Worm (Caenorhabditis elegans) whole organism, young adult: ENCODE results near the gene C08E8.6.
A peak's percentile ranks its signal among the peaks of the same experiment; 100 is the strongest.

ENCODE experiments used
- B0035.1 ChIP-seq: sonication (generic microtip); optimal IDR thresholded peaks from 2 replicates; lab custom pipeline; 2016; ENCODE audit warnings: missing genetic modification characterization, mild to moderate bottlenecking, missing compliant biosample characterization, missing genotype, missing genetic modification reagents
- B0261.1 ChIP-seq: sonication (generic microtip); optimal IDR thresholded peaks from 2 replicates; lab custom pipeline; 2016; ENCODE audit warnings: mild to moderate bottlenecking, missing genetic modification characterization, moderate library complexity, missing compliant biosample characterization
- B0336.3 ChIP-seq: fragments of 200-800 bp; sonication (Bioruptor generic); IDR thresholded peaks from 2 replicates; pipeline ENCODE4 v1.3.6; 2022; ENCODE audit warnings: missing genetic modification characterization, missing compliant biosample characterization
- C17E4.6 ChIP-seq: fragments of 200-800 bp; sonication (Bioruptor generic); IDR thresholded peaks from 2 replicates; pipeline ENCODE4 v1.3.6; 2022; ENCODE audit warnings: missing genetic modification reagents, missing genetic modification characterization, missing compliant biosample characterization
- D2030.7 ChIP-seq: fragments of 200-800 bp; sonication (Bioruptor generic); IDR thresholded peaks from 2 replicates; pipeline ENCODE4 v1.3.6; 2022; ENCODE audit warnings: missing genetic modification reagents, missing genetic modification characterization, missing compliant biosample characterization
- F22D6.2 ChIP-seq: sonication (generic microtip); optimal IDR thresholded peaks from 2 replicates; lab custom pipeline; 2016; ENCODE audit warnings: mild to moderate bottlenecking, missing genetic modification characterization, missing compliant biosample characterization
- F55B11.4 ChIP-seq: sonication (generic microtip); optimal IDR thresholded peaks from 2 replicates; lab custom pipeline; 2016; ENCODE audit warnings: missing compliant biosample characterization, missing genetic modification characterization, borderline replicate concordance; ENCODE audit not compliant: insufficient read depth
- K12H6.12 ChIP-seq: fragments of 200-800 bp; sonication (Bioruptor generic); optimal IDR thresholded peaks from 2 replicates; lab custom pipeline; 2018; ENCODE audit warnings: mild to moderate bottlenecking, missing genetic modification characterization, missing compliant biosample characterization
- Y53F4B.3 ChIP-seq: fragments of 200-800 bp; sonication (Bioruptor generic); IDR thresholded peaks from 2 replicates; pipeline ENCODE4 v1.3.6; 2022; ENCODE audit warnings: missing genetic modification reagents, missing genetic modification characterization, missing compliant biosample characterization
- Y67H2A.10 ChIP-seq: fragments of 200-800 bp; sonication (Bioruptor generic); conservative IDR thresholded peaks from 2 replicates; pipeline ENCODE4 v1.3.6; 2022; ENCODE audit warnings: missing genetic modification reagents, missing genetic modification characterization, missing compliant biosample characterization
- ZK185.1 ChIP-seq: sonication (generic microtip); optimal IDR thresholded peaks from 2 replicates; lab custom pipeline; 2016; ENCODE audit warnings: mild to moderate bottlenecking, missing genetic modification characterization, missing compliant biosample characterization; ENCODE audit not compliant: poor library complexity, severe bottlenecking
- aptf-3 ChIP-seq: fragments of 200-800 bp; sonication (Bioruptor generic); IDR thresholded peaks from 2 replicates; pipeline ENCODE4 v1.3.6; 2022; ENCODE audit warnings: missing genetic modification characterization, missing compliant biosample characterization
- attf-3 ChIP-seq: fragments of 200-800 bp; sonication (Bioruptor generic); conservative IDR thresholded peaks from 2 replicates; pipeline ENCODE4 v1.3.6; 2022; ENCODE audit warnings: missing genetic modification reagents, missing genetic modification characterization, missing compliant biosample characterization
- bed-1 ChIP-seq: fragments of 200-800 bp; sonication (Bioruptor generic); IDR thresholded peaks from 2 replicates; pipeline ENCODE4 v1.3.6; 2022; ENCODE audit warnings: missing genetic modification reagents, missing genetic modification characterization, missing compliant biosample characterization
- ccch-3 ChIP-seq: fragments of 200-800 bp; sonication (Bioruptor generic); optimal IDR thresholded peaks from 2 replicates; lab custom pipeline; 2018; ENCODE audit warnings: mild to moderate bottlenecking, missing genetic modification characterization, missing compliant biosample characterization
- ceh-40 ChIP-seq: fragments of 200-800 bp; sonication (Bioruptor generic); IDR thresholded peaks from 2 replicates; pipeline ENCODE4 v1.3.6; 2022; ENCODE audit warnings: missing genetic modification characterization, missing compliant biosample characterization
- ceh-79 ChIP-seq: sonication (generic microtip); optimal IDR thresholded peaks from 2 replicates; lab custom pipeline; 2017; ENCODE audit warnings: mild to moderate bottlenecking, missing genetic modification characterization, missing compliant biosample characterization
- die-1 ChIP-seq: sonication (generic microtip); optimal IDR thresholded peaks from 2 replicates; lab custom pipeline; 2016; ENCODE audit warnings: missing genotype, mild to moderate bottlenecking, missing genetic modification characterization, missing compliant biosample characterization
- egl-18 ChIP-seq: fragments of 200-800 bp; sonication (Bioruptor generic); IDR thresholded peaks from 2 replicates; pipeline ENCODE4 v1.3.6; 2022; ENCODE audit warnings: missing genetic modification reagents, missing genetic modification characterization, missing compliant biosample characterization
- egl-44 ChIP-seq: fragments of 200-800 bp; sonication (Bioruptor generic); IDR thresholded peaks from 2 replicates; pipeline ENCODE4 v1.3.6; 2022; ENCODE audit warnings: missing genetic modification reagents, missing genetic modification characterization, missing compliant biosample characterization
- lag-1 ChIP-seq: fragments of 200-800 bp; sonication (Bioruptor generic); IDR thresholded peaks from 2 replicates; pipeline ENCODE4 v1.3.6; 2022; ENCODE audit warnings: missing genetic modification reagents, missing genetic modification characterization, missing compliant biosample characterization
- let-526 ChIP-seq: fragments of 200-800 bp; sonication (Bioruptor generic); IDR thresholded peaks from 2 replicates; pipeline ENCODE4 v1.3.6; 2022; ENCODE audit warnings: missing genetic modification reagents, missing genetic modification characterization, missing compliant biosample characterization
- lin-26 ChIP-seq: fragments of 200-800 bp; sonication (Bioruptor generic); IDR thresholded peaks from 2 replicates; pipeline ENCODE4 v1.3.6; 2022; ENCODE audit warnings: missing genetic modification reagents, missing genetic modification characterization, missing compliant biosample characterization
- lin-40 ChIP-seq: sonication (generic microtip); optimal IDR thresholded peaks from 2 replicates; lab custom pipeline; 2016; ENCODE audit warnings: missing genetic modification characterization, mild to moderate bottlenecking, missing compliant biosample characterization, missing genotype, missing genetic modification reagents
- lir-1 ChIP-seq: fragments of 200-800 bp; sonication (Bioruptor generic); conservative IDR thresholded peaks from 2 replicates; pipeline ENCODE4 v1.3.6; 2022; ENCODE audit warnings: missing genetic modification reagents, missing genetic modification characterization, missing compliant biosample characterization
- madf-3 ChIP-seq: fragments of 200-800 bp; sonication (Bioruptor generic); IDR thresholded peaks from 2 replicates; pipeline ENCODE4 v1.3.6; 2022; ENCODE audit warnings: missing genetic modification reagents, missing genetic modification characterization, missing compliant biosample characterization
- mcd-1 ChIP-seq: fragments of 200-800 bp; sonication (Bioruptor generic); IDR thresholded peaks from 2 replicates; pipeline ENCODE4 v1.3.6; 2022; ENCODE audit warnings: missing genetic modification reagents, missing genetic modification characterization, missing compliant biosample characterization
- nfya-2 ChIP-seq: fragments of 200-800 bp; sonication (Bioruptor generic); IDR thresholded peaks from 2 replicates; pipeline ENCODE4 v1.3.6; 2022; ENCODE audit warnings: missing genetic modification reagents, missing genetic modification characterization, missing compliant biosample characterization
- nhr-27 ChIP-seq: fragments of 200-800 bp; sonication (Bioruptor generic); optimal IDR thresholded peaks from 2 replicates; lab custom pipeline; 2018; ENCODE audit warnings: mild to moderate bottlenecking, missing genetic modification characterization, moderate library complexity, missing compliant biosample characterization
- rec-8 ChIP-seq, 2 experiments: sonication (generic microtip); optimal IDR thresholded peaks; 2 replicates each; lab custom pipeline; 2016; ENCODE audit warnings: mild to moderate bottlenecking in 2 of 2, missing genetic modification characterization in 2 of 2, missing genetic modification reagents in 2 of 2, missing genotype in 2 of 2, missing biosample characterization in 1 of 2, missing compliant biosample characterization in 1 of 2, moderate library complexity in 1 of 2
- repo-1 ChIP-seq: sonication (generic microtip); optimal IDR thresholded peaks from 2 replicates; lab custom pipeline; 2017; ENCODE audit warnings: mild to moderate bottlenecking, missing genetic modification characterization, missing compliant biosample characterization
- rpc-1 ChIP-seq, 2 experiments: fragments of 150-350 bp in 1 of 2; sonication (generic microtip) in 1 of 2; optimal IDR thresholded peaks; 2 replicates each; lab custom pipeline; 2014 to 2018; ENCODE audit warnings: missing biosample characterization in 1 of 2, missing genetic modification characterization in 1 of 2, missing genetic modification reagents in 1 of 2, missing genotype in 1 of 2
- sdz-38 ChIP-seq: sonication (generic microtip); optimal IDR thresholded peaks from 2 replicates; lab custom pipeline; 2016; ENCODE audit warnings: missing genotype, missing genetic modification characterization, missing compliant biosample characterization
- sea-2 ChIP-seq: fragments of 200-800 bp; sonication (Bioruptor generic); IDR thresholded peaks from 2 replicates; pipeline ENCODE4 v1.3.6; 2022; ENCODE audit warnings: missing genetic modification characterization, missing compliant biosample characterization
- snpc-1.1 ChIP-seq: sonication (generic microtip); optimal IDR thresholded peaks from 2 replicates; lab custom pipeline; 2017; ENCODE audit warnings: missing genetic modification characterization, mild to moderate bottlenecking, missing compliant biosample characterization, antibody characterized with exemption, moderate library complexity, missing genotype, missing genetic modification reagents; ENCODE audit not compliant: insufficient read depth
- snpc-1.3 ChIP-seq: sonication (generic microtip); optimal IDR thresholded peaks from 2 replicates; lab custom pipeline; 2017; ENCODE audit warnings: missing genetic modification characterization, mild to moderate bottlenecking, missing compliant biosample characterization, antibody characterized with exemption, moderate library complexity, missing genotype, missing genetic modification reagents; ENCODE audit not compliant: insufficient read depth
- tbp1 ChIP-seq: fragments of 200-800 bp; sonication (Bioruptor generic); optimal IDR thresholded peaks from 2 replicates; lab custom pipeline; 2018; ENCODE audit warnings: mild to moderate bottlenecking, missing genetic modification characterization, missing compliant biosample characterization
- tlf-1 ChIP-seq: fragments of 200-800 bp; sonication (Bioruptor generic); optimal IDR thresholded peaks from 2 replicates; lab custom pipeline; 2018; ENCODE audit warnings: mild to moderate bottlenecking, missing genetic modification characterization, missing compliant biosample characterization
- unc-130 ChIP-seq: sonication (generic microtip); optimal IDR thresholded peaks from 2 replicates; lab custom pipeline; 2016; ENCODE audit warnings: missing genetic modification reagents, missing genetic modification characterization, missing compliant biosample characterization
- zfh-2 ChIP-seq: fragments of 200-800 bp; sonication (Bioruptor generic); conservative IDR thresholded peaks from 2 replicates; pipeline ENCODE4 v1.3.6; 2022; ENCODE audit warnings: missing genetic modification reagents, missing genetic modification characterization, missing compliant biosample characterization
- ztf-18 ChIP-seq: sonication (generic microtip); optimal IDR thresholded peaks from 2 replicates; lab custom pipeline; 2016; ENCODE audit warnings: missing genotype, mild to moderate bottlenecking, missing genetic modification characterization, missing compliant biosample characterization
- ztf-26 ChIP-seq: sonication (generic microtip); optimal IDR thresholded peaks from 2 replicates; lab custom pipeline; 2017; ENCODE audit warnings: missing genetic modification characterization, missing compliant biosample characterization
- ztf-6 ChIP-seq: fragments of 200-800 bp; sonication (Bioruptor generic); IDR thresholded peaks from 2 replicates; pipeline ENCODE4 v1.3.6; 2022; ENCODE audit warnings: missing genetic modification reagents, missing genetic modification characterization, missing compliant biosample characterization

The C08E8.6 gene

DNA sequence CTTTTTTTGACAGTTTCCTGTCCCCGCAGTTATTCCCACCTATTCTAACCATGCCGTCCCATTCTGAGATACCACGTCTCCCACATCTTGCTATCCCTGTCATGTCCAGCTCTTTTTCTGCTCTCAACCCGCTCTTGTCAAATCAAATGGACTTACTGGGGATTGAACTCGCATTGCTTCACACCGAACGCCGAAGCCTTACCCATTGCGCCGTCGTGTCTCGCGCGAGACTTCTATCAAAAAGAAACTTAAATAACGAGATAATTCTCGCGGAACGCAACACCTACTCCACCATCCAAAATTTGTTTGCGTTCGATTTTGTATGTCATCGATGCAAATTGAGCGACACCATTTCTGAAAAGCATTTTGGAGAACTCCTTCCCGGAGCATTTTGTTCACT lies 24.0 kb downstream of the C08E8.6 start:
- 0 out of 2 replicates have a peak, but pooled peaks have one; percentile 43 for TF ChIP-seq madf-3 (GFP tag; lab: Robert Waterston, UW)
- TF ChIP-seq sdz-38 (tag; lab: Kevin White, UChicago) = no peak
- TF ChIP-seq egl-18 (GFP tag; lab: Robert Waterston, UW) = no peak
- no peak for TF ChIP-seq bed-1 (GFP tag; lab: Robert Waterston, UW)
- peak; percentile 31 for TF ChIP-seq B0261.1
- no peak for TF ChIP-seq F55B11.4 (tag; lab: Kevin White, UChicago)
- TF ChIP-seq ZK185.1 = no peak
- TF ChIP-seq ztf-26 = no peak
- no peak for TF ChIP-seq mcd-1
- TF ChIP-seq B0336.3 (GFP tag; lab: Robert Waterston, UW) = no peak
- no peak for TF ChIP-seq sea-2 (GFP tag; lab: Robert Waterston, UW)
- TF ChIP-seq K12H6.12 (tag; lab: Kevin White, UChicago) = no peak
- no peak for TF ChIP-seq snpc-1.3 (tag; lab: Kevin White, UChicago)
- TF ChIP-seq lir-1 (GFP tag; lab: Robert Waterston, UW) = no peak
- TF ChIP-seq aptf-3 (GFP tag; lab: Robert Waterston, UW) = no peak
- TF ChIP-seq snpc-1.1 (tag; lab: Kevin White, UChicago) = no peak
- TF ChIP-seq F22D6.2 (tag; lab: Kevin White, UChicago) = no peak
- TF ChIP-seq tlf-1 (GFP tag; lab: Kevin White, UChicago) = no peak
- peak; percentile 68 for TF ChIP-seq tbp1 (GFP tag; lab: Kevin White, UChicago)
- no peak for TF ChIP-seq C17E4.6 (GFP tag; lab: Robert Waterston, UW)
- no peak for TF ChIP-seq Y67H2A.10 (GFP tag; lab: Robert Waterston, UW)
- peak; percentile 18 for TF ChIP-seq ztf-18
- no peak for TF ChIP-seq lag-1 (GFP tag; lab: Robert Waterston, UW)
- no peak for TF ChIP-seq Y53F4B.3 (GFP tag; lab: Robert Waterston, UW)
- no peak for TF ChIP-seq nhr-27 (tag; lab: Kevin White, UChicago)
- no peak for TF ChIP-seq ceh-40
- no peak for TF ChIP-seq unc-130 (GFP tag; lab: Kevin White, UChicago)
- TF ChIP-seq rec-8 (tag; optimal IDR thresholded peaks at IDR 0.05; lab: Kevin White, UChicago) = no peak
- TF ChIP-seq ccch-3 (GFP tag; lab: Kevin White, UChicago) = no peak
- TF ChIP-seq attf-3 (GFP tag; lab: Robert Waterston, UW) = no peak
- no peak for TF ChIP-seq ceh-79 (tag; lab: Kevin White, UChicago)
- no peak for TF ChIP-seq repo-1 (tag; lab: Kevin White, UChicago)
- no peak for TF ChIP-seq B0035.1 (tag; lab: Kevin White, UChicago)
- TF ChIP-seq ztf-6 (GFP tag; lab: Robert Waterston, UW) = no peak
- peak; percentile 33 for TF ChIP-seq rpc-1 (optimal IDR thresholded peaks at IDR 0.05; lab: Kevin White, UChicago)
- peak; percentile 63 for TF ChIP-seq rpc-1 (tag; optimal IDR thresholded peaks at IDR 0.05; lab: Kevin White, UChicago)
- TF ChIP-seq nfya-2 = no peak
- no peak for TF ChIP-seq let-526 (GFP tag; lab: Robert Waterston, UW)
- TF ChIP-seq lin-26 = 0 out of 2 replicates have a peak, but pooled peaks have one; percentile 47
- TF ChIP-seq zfh-2 (GFP tag; lab: Robert Waterston, UW) = no peak
- TF ChIP-seq die-1 (tag; lab: Kevin White, UChicago) = no peak
- TF ChIP-seq lin-40 = no peak
- peak; percentile 38 for TF ChIP-seq D2030.7
- no peak for TF ChIP-seq egl-44
- TF ChIP-seq, all 124 proteins: peak for 7
